Worm (Caenorhabditis elegans): Measurements from ENCODE around the gene nhr-34.
A peak's percentile ranks its signal among the peaks of the same experiment; 100 is the strongest.

Gene nhr-34

ce11 chrIV:9677226-9677992 is 1.9 kb upstream of the nhr-34 start (continued):
- no peak for TF ChIP-seq gmeb-1 (tag; optimal IDR thresholded peaks at IDR 0.05)
- TF ChIP-seq sma-3 (GFP tag; optimal IDR thresholded peaks at IDR 0.05): peak; percentile 49
- no peak for TF ChIP-seq Y55F3AM.14 (GFP tag; optimal IDR thresholded peaks at IDR 0.05)
- peak; percentile 92 for TF ChIP-seq blmp-1 (tag; optimal IDR thresholded peaks at IDR 0.05; ENCODE audit: insufficient read depth)
- TF ChIP-seq unc-55 (GFP tag; optimal IDR thresholded peaks at IDR 0.05): peak; percentile 73
- peak; percentile 69 for TF ChIP-seq egl-27 (tag; optimal IDR thresholded peaks at IDR 0.05)
- TF ChIP-seq sma-9 (GFP tag; optimal IDR thresholded peaks at IDR 0.05): peak; percentile 94
- no peak for TF ChIP-seq sma-9 (tag; optimal IDR thresholded peaks at IDR 0.05)
- TF ChIP-seq aly-2 (tag; optimal IDR thresholded peaks at IDR 0.05): no peak
- TF ChIP-seq nhr-25 (tag; optimal IDR thresholded peaks at IDR 0.05): no peak
- TF ChIP-seq skn-1 (tag; optimal IDR thresholded peaks at IDR 0.05): no peak
- no peak for TF ChIP-seq ceh-16 (tag; optimal IDR thresholded peaks at IDR 0.05)
- TF ChIP-seq nhr-77 (tag; optimal IDR thresholded peaks at IDR 0.05): no peak
- TF ChIP-seq nhr-237 (tag; optimal IDR thresholded peaks at IDR 0.05): no peak
- TF ChIP-seq nhr-21 (tag; optimal IDR thresholded peaks at IDR 0.05): peak; percentile 67
- no peak for TF ChIP-seq peb-1 (tag; optimal IDR thresholded peaks at IDR 0.05)
- no peak for TF ChIP-seq nhr-10 (tag; optimal IDR thresholded peaks at IDR 0.05)
- TF ChIP-seq unc-62 (GFP tag; optimal IDR thresholded peaks at IDR 0.05): no peak
- TF ChIP-seq mbf-1 (tag; optimal IDR thresholded peaks at IDR 0.05): no peak
- TF ChIP-seq snpc-4 (tag; optimal IDR thresholded peaks at IDR 0.05): peak; percentile 43
- TF ChIP-seq crh-2 (tag; optimal IDR thresholded peaks at IDR 0.05): peak; percentile 96
- no peak for TF ChIP-seq lin-11 (tag; optimal IDR thresholded peaks at IDR 0.05)
- no peak for TF ChIP-seq ztf-4 (tag; optimal IDR thresholded peaks at IDR 0.05)
- TF ChIP-seq C34F6.9 (tag; optimal IDR thresholded peaks at IDR 0.05): peak; percentile 89
- TF ChIP-seq lin-39 (tag; optimal IDR thresholded peaks at IDR 0.05): no peak
- peak; percentile 85 for TF ChIP-seq F13H6.1 (tag; optimal IDR thresholded peaks at IDR 0.05)

ce11 chrIV:9676535-9676934 is 1.1 kb upstream of the nhr-34 start:
- TF ChIP-seq nhr-25 (tag; optimal IDR thresholded peaks at IDR 0.05) (no peak), nhr-129 (tag; optimal IDR thresholded peaks at IDR 0.05) (peak; percentile 32), lin-11 (tag; optimal IDR thresholded peaks at IDR 0.05) (no peak), nhr-237 (tag; optimal IDR thresholded peaks at IDR 0.05) (no peak), ztf-11 (tag; optimal IDR thresholded peaks at IDR 0.05) (no peak), nhr-12 (tag; optimal IDR thresholded peaks at IDR 0.05) (no peak), nhr-21 (tag; optimal IDR thresholded peaks at IDR 0.05) (no peak), fos-1 (tag; optimal IDR thresholded peaks at IDR 0.05) (peak; percentile 73), sem-4 (tag; optimal IDR thresholded peaks at IDR 0.05) (no peak), ama-1 (optimal IDR thresholded peaks at IDR 0.05) (no peak), crh-2 (tag; optimal IDR thresholded peaks at IDR 0.05) (peak; percentile 71), sma-3 (GFP tag; optimal IDR thresholded peaks at IDR 0.05) (no peak), mdl-1 (tag; optimal IDR thresholded peaks at IDR 0.05) (peak in 1 of 2 experiments; percentile 30), C34F6.9 (tag; optimal IDR thresholded peaks at IDR 0.05) (no peak), mbf-1 (tag; optimal IDR thresholded peaks at IDR 0.05) (no peak), snpc-4 (tag; optimal IDR thresholded peaks at IDR 0.05) (no peak), lin-39 (tag; optimal IDR thresholded peaks at IDR 0.05) (no peak), aly-2 (tag; optimal IDR thresholded peaks at IDR 0.05) (no peak), ceh-82 (tag; optimal IDR thresholded peaks at IDR 0.05) (no peak), zag-1 (tag; optimal IDR thresholded peaks at IDR 0.05) (no peak), peb-1 (tag; optimal IDR thresholded peaks at IDR 0.05) (no peak), skn-1 (tag; optimal IDR thresholded peaks at IDR 0.05) (no peak), blmp-1 (tag; optimal IDR thresholded peaks at IDR 0.05; ENCODE audit: insufficient read depth) (no peak), nhr-11 (tag; optimal IDR thresholded peaks at IDR 0.05) (no peak), R02D3.7 (tag; optimal IDR thresholded peaks at IDR 0.05) (no peak), egl-27 (tag; optimal IDR thresholded peaks at IDR 0.05) (no peak), lin-13 (GFP tag; optimal IDR thresholded peaks at IDR 0.05) (no peak), ZK546.5 (tag; optimal IDR thresholded peaks at IDR 0.05) (no peak), unc-55 (GFP tag; optimal IDR thresholded peaks at IDR 0.05) (no peak), sma-9 (GFP tag; optimal IDR thresholded peaks at IDR 0.05) (peak; percentile 75), sma-9 (tag; optimal IDR thresholded peaks at IDR 0.05) (no peak), lsy-2 (tag; optimal IDR thresholded peaks at IDR 0.05) (no peak), alr-1 (tag; optimal IDR thresholded peaks at IDR 0.05) (no peak), unc-62 (GFP tag; optimal IDR thresholded peaks at IDR 0.05) (no peak), ceh-16 (tag; optimal IDR thresholded peaks at IDR 0.05) (no peak), gmeb-1 (tag; optimal IDR thresholded peaks at IDR 0.05) (peak; percentile 13), unc-39 (tag; optimal IDR thresholded peaks at IDR 0.05) (no peak), elt-1 (tag; optimal IDR thresholded peaks at IDR 0.05) (no peak), Y55F3AM.14 (GFP tag; optimal IDR thresholded peaks at IDR 0.05) (no peak), ztf-4 (tag; optimal IDR thresholded peaks at IDR 0.05) (no peak), ztf-1 (GFP tag; conservative IDR thresholded peaks at IDR 0.05) (no peak), F13H6.1 (tag; optimal IDR thresholded peaks at IDR 0.05) (peak; percentile 32)
